Fruit fly (Drosophila melanogaster): ENCODE measurements around the gene CG15803.

CG15803 gene

DNA sequence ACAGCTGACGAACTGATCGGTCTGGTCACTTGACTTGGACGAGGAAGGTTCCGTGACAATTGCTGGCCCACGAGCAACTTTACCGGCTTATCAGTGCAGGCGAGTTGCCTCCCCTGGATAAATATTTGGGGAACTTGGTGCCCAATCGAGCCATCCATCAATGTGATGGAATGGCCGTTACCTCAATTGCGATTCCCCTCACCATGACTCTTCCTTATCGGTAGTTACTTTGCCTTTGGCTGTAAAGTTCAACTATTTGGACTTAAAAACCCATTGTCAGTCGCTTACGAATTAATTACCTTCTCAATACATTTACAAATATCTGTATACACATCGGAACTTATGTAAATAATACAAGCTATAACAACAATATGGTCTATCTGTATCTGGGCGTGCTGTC lies 29.3 kb upstream of the CG15803 start, which contains the start of gene Vha100-4:
TSS of gene Vha100-4 (minus strand) at position 16 of the 400 bp plus-strand sequence.
- no peak for TF ChIP-seq psq (optimal IDR thresholded peaks at IDR 0.05)
- no peak for TF ChIP-seq h (optimal IDR thresholded peaks at IDR 0.05)
- no peak for TF ChIP-seq insv (optimal IDR thresholded peaks at IDR 0.05)
- no peak for TF ChIP-seq ttk (optimal IDR thresholded peaks at IDR 0.05)
- TF ChIP-seq Sin3A (optimal IDR thresholded peaks at IDR 0.05), result no peak
- no peak for TF ChIP-seq Myc (optimal IDR thresholded peaks at IDR 0.05)

- TF ChIP-seq Sin3A (optimal IDR thresholded peaks at IDR 0.05) (no peak), insv (optimal IDR thresholded peaks at IDR 0.05) (no peak), psq (optimal IDR thresholded peaks at IDR 0.05) (no peak), h (optimal IDR thresholded peaks at IDR 0.05) (no peak), Myc (optimal IDR thresholded peaks at IDR 0.05) (no peak), ttk (optimal IDR thresholded peaks at IDR 0.05) (no peak)
Measured at dm6 chr3R:18385593-18385992, 25.1 kb upstream of the CG15803 start, which contains the start of gene cona. Gene cona (plus strand): TSS chr3R:18385828.

DNA sequence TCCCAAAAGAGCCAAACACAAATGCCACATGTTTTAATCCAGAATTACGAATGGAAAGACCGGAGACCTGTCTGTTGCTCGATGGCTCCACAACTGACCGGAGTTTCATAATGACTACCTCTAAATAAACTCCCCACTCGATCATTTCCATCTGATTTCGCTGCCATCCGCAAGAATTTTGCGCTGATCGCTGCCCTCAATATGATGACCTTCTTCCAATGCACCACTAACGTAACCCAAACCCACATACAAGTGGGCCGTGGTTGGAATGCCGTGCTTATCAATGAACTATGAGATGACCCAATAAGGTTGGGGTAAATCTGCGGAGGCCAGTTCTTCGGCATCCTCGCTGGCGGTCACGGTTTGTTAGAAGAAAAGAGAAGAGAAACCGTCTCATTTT lies 24.4 kb upstream of the CG15803 start, which contains the start of gene CG14309:
TSS of gene CG14309 (minus strand) at position 101 of the 400 bp plus-strand sequence.
- TF ChIP-seq ttk (optimal IDR thresholded peaks at IDR 0.05) (no peak), psq (optimal IDR thresholded peaks at IDR 0.05) (no peak), Myc (optimal IDR thresholded peaks at IDR 0.05) (no peak), h (optimal IDR thresholded peaks at IDR 0.05) (no peak), insv (optimal IDR thresholded peaks at IDR 0.05) (no peak), Sin3A (optimal IDR thresholded peaks at IDR 0.05) (no peak)

- TF ChIP-seq Myc (optimal IDR thresholded peaks at IDR 0.05) (no peak), insv (optimal IDR thresholded peaks at IDR 0.05) (no peak), h (optimal IDR thresholded peaks at IDR 0.05) (no peak), psq (optimal IDR thresholded peaks at IDR 0.05) (no peak), Sin3A (optimal IDR thresholded peaks at IDR 0.05) (no peak)
Measured at dm6 chr3R:18381014-18381512, 20.5 kb upstream of the CG15803 start, which contains the start of gene CG7675. Gene CG7675 (minus strand): TSS chr3R:18381178.

DNA sequence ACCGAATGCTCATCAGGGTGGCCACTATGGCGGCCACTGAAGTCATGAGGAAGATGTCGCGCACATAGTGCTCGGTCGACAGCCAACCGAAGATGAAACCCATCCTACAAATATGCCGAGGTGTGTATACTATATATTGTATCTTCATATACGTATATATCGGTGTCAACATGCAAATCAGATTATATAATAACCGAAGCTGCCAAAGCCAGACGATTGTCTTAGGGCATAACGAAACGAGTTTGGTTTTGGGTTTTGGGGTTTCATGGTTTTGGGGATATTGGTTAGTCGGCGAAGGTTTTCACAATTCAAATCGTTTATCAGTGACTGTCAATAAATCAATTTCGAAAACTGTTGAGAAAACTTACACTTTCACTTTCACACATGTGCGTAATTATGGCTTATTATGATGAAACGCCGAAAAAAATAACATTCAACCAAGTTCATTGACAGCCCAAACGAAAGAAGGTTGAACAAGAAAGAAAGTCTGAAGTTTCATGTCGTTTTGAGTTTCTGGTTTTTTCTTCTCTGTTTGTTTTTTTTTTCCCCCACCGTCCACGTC lies 19.8 kb upstream of the CG15803 start:
- TF ChIP-seq Sin3A (optimal IDR thresholded peaks at IDR 0.05) (no peak), Myc (optimal IDR thresholded peaks at IDR 0.05) (no peak), h (optimal IDR thresholded peaks at IDR 0.05) (no peak), psq (optimal IDR thresholded peaks at IDR 0.05) (no peak), ttk (optimal IDR thresholded peaks at IDR 0.05) (no peak), insv (optimal IDR thresholded peaks at IDR 0.05) (no peak)

DNA sequence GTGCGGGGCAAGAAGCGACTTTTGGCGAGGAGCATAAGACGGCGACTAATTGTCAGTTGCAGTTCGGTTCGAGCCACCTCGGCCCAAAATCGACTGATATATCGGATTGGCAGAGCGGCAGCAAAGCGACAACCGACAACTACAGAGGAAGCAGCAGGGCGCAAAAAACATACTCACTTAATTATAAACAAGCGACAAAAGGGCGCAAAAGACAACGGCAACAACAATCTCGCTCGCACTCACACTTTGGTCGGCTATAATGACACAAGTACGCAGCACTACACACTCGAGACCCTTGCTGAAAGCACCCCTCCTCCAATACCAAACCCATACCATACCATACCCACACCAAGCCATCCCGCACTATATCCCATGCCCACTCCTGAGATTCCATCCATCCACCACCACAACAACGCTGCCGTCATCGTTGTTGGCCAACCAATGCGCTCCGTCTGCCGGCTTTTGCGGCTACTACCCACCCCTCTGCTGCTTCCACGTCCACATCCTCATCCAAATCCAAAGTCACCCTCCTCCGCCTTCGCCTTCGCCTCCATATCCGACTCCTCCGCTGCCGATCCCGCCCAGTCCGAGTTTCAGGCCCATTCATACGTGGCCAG lies 12.3 kb upstream of the CG15803 start, which contains the start of gene gl:
TSS of gene gl (minus strand) at position 51 of the 617 bp plus-strand sequence.
- TF ChIP-seq ttk (optimal IDR thresholded peaks at IDR 0.05) (no peak), Myc (optimal IDR thresholded peaks at IDR 0.05) (no peak), insv (optimal IDR thresholded peaks at IDR 0.05) (no peak), h (optimal IDR thresholded peaks at IDR 0.05) (no peak), Sin3A (optimal IDR thresholded peaks at IDR 0.05) (no peak), psq (optimal IDR thresholded peaks at IDR 0.05) (no peak)

dm6 chr3R:18371346-18371745 lies 10.8 kb upstream of the CG15803 start:
- TF ChIP-seq h (optimal IDR thresholded peaks at IDR 0.05) (no peak), Myc (optimal IDR thresholded peaks at IDR 0.05) (no peak), ttk (optimal IDR thresholded peaks at IDR 0.05) (no peak), psq (optimal IDR thresholded peaks at IDR 0.05) (no peak), Sin3A (optimal IDR thresholded peaks at IDR 0.05) (no peak), insv (optimal IDR thresholded peaks at IDR 0.05) (no peak)

DNA sequence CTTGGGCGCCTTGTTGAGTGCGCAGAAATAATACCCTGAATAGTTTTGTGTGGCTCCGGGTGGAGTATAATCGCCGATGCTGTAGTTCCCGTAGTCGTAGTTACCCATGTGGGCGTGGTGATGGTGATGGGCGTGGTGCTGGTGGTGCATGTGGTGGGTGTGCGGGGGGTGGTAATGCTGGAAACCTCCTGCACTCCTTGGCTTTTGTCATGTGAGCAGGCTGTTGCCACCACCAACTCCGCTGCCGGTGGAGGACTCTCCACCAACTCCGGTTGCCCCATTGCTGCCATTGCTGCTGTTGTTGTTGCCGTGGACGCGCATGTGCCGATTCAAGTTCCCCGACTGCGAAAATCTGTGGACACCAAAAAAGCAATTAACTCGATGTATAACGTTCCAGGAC lies 8.1 kb upstream of the CG15803 start:
- TF ChIP-seq h (optimal IDR thresholded peaks at IDR 0.05), result no peak
- TF ChIP-seq ttk (optimal IDR thresholded peaks at IDR 0.05), result no peak

- no peak for TF ChIP-seq insv (optimal IDR thresholded peaks at IDR 0.05)
- TF ChIP-seq ttk (optimal IDR thresholded peaks at IDR 0.05), result no peak
- no peak for TF ChIP-seq psq (optimal IDR thresholded peaks at IDR 0.05)
- TF ChIP-seq Myc (optimal IDR thresholded peaks at IDR 0.05), result no peak
- no peak for TF ChIP-seq h (optimal IDR thresholded peaks at IDR 0.05)
- no peak for TF ChIP-seq Sin3A (optimal IDR thresholded peaks at IDR 0.05)
Measured at dm6 chr3R:18366644-18366985, 6.1 kb upstream of the CG15803 start.

DNA sequence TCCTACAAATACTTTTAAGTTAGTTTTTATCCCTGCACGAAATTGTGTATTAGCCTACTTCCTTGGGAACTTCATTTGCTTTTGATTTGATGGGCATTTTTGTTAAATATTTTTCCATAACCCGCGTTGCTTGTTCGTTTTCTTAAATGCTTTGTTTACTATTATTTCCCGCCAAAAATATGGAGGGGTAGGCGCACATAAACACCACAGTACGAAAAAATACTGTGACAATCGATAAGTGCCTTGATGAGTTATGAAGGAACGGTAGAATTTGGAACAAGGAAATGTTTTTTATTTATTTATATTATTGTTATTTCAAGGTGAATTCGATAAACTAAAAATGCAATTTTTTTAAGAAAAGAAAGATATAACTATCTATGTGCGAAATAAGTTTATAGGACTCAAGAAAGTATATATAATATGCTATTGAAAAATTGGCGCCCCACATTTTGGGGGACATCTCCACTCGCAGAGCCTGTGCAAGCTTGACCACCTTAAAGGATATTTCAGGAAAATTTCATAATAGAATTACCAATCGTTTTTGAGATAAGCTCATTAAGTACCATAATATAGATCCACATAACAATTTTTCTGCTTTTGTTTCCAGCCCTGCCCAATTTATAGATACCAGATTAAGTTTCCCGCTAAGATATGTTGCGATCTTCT lies 5.6 kb upstream of the CG15803 start, which contains the start of the genes WRNexo and Nup43:
TSS of gene WRNexo (minus strand) at position 185 of the 666 bp plus-strand sequence.
TSS of gene Nup43 (plus strand) at position 661 of the 666 bp plus-strand sequence.
- TF ChIP-seq Sin3A (optimal IDR thresholded peaks at IDR 0.05) (no peak), insv (optimal IDR thresholded peaks at IDR 0.05) (no peak), ttk (optimal IDR thresholded peaks at IDR 0.05) (no peak), psq (optimal IDR thresholded peaks at IDR 0.05) (no peak), Myc (optimal IDR thresholded peaks at IDR 0.05) (no peak), h (optimal IDR thresholded peaks at IDR 0.05) (no peak)

DNA sequence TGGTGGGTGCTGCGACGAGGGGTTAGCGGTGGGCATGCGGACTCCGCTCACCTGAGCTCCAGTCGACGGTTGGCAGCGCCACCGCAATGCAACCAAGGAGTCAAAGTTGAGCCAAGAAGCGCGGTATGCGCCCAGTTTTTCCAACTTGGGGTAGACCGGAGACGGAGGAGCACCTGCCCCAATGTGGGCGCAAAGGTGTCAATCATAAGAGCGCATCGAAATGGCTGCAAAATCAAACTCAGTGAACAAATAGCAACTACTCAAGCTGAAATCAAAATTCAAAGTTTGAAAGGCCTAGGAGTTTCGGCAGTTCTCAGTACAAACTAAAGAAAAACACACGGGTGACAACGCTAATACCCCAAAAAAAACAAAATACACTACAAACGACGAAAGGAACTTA lies 1.2 kb upstream of the CG15803 start, which contains the start of gene hmw:
TSS of gene hmw (plus strand) at position 301 of the 400 bp plus-strand sequence.
- TF ChIP-seq psq (optimal IDR thresholded peaks at IDR 0.05), result no peak

dm6 chr3R:18355781-18356180 lies 4.7 kb downstream of the CG15803 start:
- TF ChIP-seq h (optimal IDR thresholded peaks at IDR 0.05) (no peak), Myc (optimal IDR thresholded peaks at IDR 0.05) (no peak), insv (optimal IDR thresholded peaks at IDR 0.05) (no peak), Sin3A (optimal IDR thresholded peaks at IDR 0.05) (no peak), psq (optimal IDR thresholded peaks at IDR 0.05) (no peak), ttk (optimal IDR thresholded peaks at IDR 0.05) (no peak)

All from Kc167 (cell line).